Worm (Caenorhabditis elegans) whole organism, L4 larva: ENCODE measurements around the gene bath-7.
A peak's percentile ranks its signal among the peaks of the same experiment; 100 is the strongest.

Experiments used
- F10B5.3 ChIP-seq: sonication (generic microtip); optimal IDR thresholded peaks from 2 replicates; lab custom pipeline; 2016; ENCODE audit warnings: mild to moderate bottlenecking, missing genetic modification characterization, missing compliant biosample characterization
- F26F4.8 ChIP-seq: fragments of 200-800 bp; sonication (Bioruptor generic); conservative IDR thresholded peaks from 2 replicates; pipeline ENCODE4 v1.3.6; 2022; ENCODE audit warnings: missing genetic modification characterization, missing compliant biosample characterization
- Y48G9A.11 ChIP-seq: fragments of 200-800 bp; sonication (Bioruptor generic); IDR thresholded peaks from 2 replicates; pipeline ENCODE4 v1.3.6; 2022; ENCODE audit warnings: missing genetic modification reagents, missing genetic modification characterization, missing compliant biosample characterization
- Y5F2A.4 ChIP-seq: fragments of 200-800 bp; sonication (Bioruptor generic); optimal IDR thresholded peaks from 2 replicates; lab custom pipeline; 2018; ENCODE audit warnings: mild to moderate bottlenecking, missing genetic modification characterization, missing compliant biosample characterization
- ZK337.2 ChIP-seq: fragments of 200-800 bp; sonication (Bioruptor generic); IDR thresholded peaks from 2 replicates; pipeline ENCODE4 v1.3.6; 2022; ENCODE audit warnings: missing genetic modification reagents, missing genetic modification characterization, missing compliant biosample characterization
- aha-1 ChIP-seq: fragments of 150-350 bp; peaks from one replicate; lab custom pipeline; 2014; ENCODE audit warnings: missing biosample characterization, missing genetic modification characterization
- ceh-32 ChIP-seq: sonication (generic microtip); optimal IDR thresholded peaks from 2 replicates; lab custom pipeline; 2016; ENCODE audit warnings: mild to moderate bottlenecking, missing genetic modification characterization, missing compliant biosample characterization; ENCODE audit not compliant: poor library complexity
- ceh-44 ChIP-seq: fragments of 200-800 bp; sonication (Bioruptor generic); IDR thresholded peaks from 2 replicates; pipeline ENCODE4 v1.3.6; 2022; ENCODE audit warnings: missing genetic modification reagents, missing genetic modification characterization, missing compliant biosample characterization
- daf-12 ChIP-seq: fragments of 150-350 bp; optimal IDR thresholded peaks from 2 replicates; lab custom pipeline; 2014; ENCODE audit warnings: missing biosample characterization, missing genetic modification reagents, missing genetic modification characterization
- daf-16 ChIP-seq, 3 experiments: sonication (generic microtip); optimal IDR thresholded peaks; 2 replicates each; lab custom pipeline; 2016 to 2017; ENCODE audit warnings: missing genetic modification characterization in 3 of 3, missing genetic modification reagents in 3 of 3, mild to moderate bottlenecking in 2 of 3, missing compliant biosample characterization in 2 of 3, missing biosample characterization in 1 of 3, moderate library complexity in 1 of 3
- dmd-8 ChIP-seq: fragments of 200-800 bp; sonication (Bioruptor generic); IDR thresholded peaks from 2 replicates; pipeline ENCODE4 v1.3.6; 2022; ENCODE audit warnings: missing genetic modification characterization, missing compliant biosample characterization
- duxl-1 ChIP-seq: sonication (generic microtip); optimal IDR thresholded peaks from 2 replicates; lab custom pipeline; 2016; ENCODE audit warnings: mild to moderate bottlenecking, missing genetic modification characterization, moderate library complexity, missing compliant biosample characterization; ENCODE audit not compliant: poor library complexity
- hlh-30 ChIP-seq: sonication (generic microtip); optimal IDR thresholded peaks from 2 replicates; lab custom pipeline; 2017; ENCODE audit warnings: antibody characterized with exemption, mild to moderate bottlenecking, missing genetic modification characterization, missing compliant biosample characterization; ENCODE audit not compliant: insufficient read depth
- hmg-1.1 ChIP-seq: fragments of 200-800 bp; sonication (Bioruptor generic); IDR thresholded peaks from 2 replicates; pipeline ENCODE4 v1.3.6; 2022; ENCODE audit warnings: missing genetic modification reagents, missing genetic modification characterization, missing compliant biosample characterization
- jun-1 ChIP-seq: fragments of 150-350 bp; optimal IDR thresholded peaks from 2 replicates; lab custom pipeline; 2014; ENCODE audit warnings: missing biosample characterization, missing genetic modification reagents, missing genetic modification characterization
- lim-7 ChIP-seq: fragments of 200-800 bp; sonication (Bioruptor generic); IDR thresholded peaks from 2 replicates; pipeline ENCODE4 v1.3.6; 2022; ENCODE audit warnings: missing genetic modification characterization, missing compliant biosample characterization
- lin-1 ChIP-seq: fragments of 200-800 bp; sonication (Bioruptor generic); IDR thresholded peaks from 2 replicates; pipeline ENCODE4 v1.3.6; 2022; ENCODE audit warnings: missing genetic modification reagents, missing genetic modification characterization, missing compliant biosample characterization
- lin-15B ChIP-seq: fragments of 150-350 bp; sonication (generic microtip); optimal IDR thresholded peaks from 3 replicates; lab custom pipeline; 2014; ENCODE audit warnings: missing biosample characterization, missing genetic modification characterization
- lin-29 ChIP-seq: fragments of 200-800 bp; sonication (Bioruptor generic); IDR thresholded peaks from 2 replicates; pipeline ENCODE4 v1.3.6; 2022; ENCODE audit warnings: missing genetic modification reagents, missing genetic modification characterization, missing compliant biosample characterization
- lin-38 ChIP-seq: fragments of 200-800 bp; sonication (Bioruptor generic); IDR thresholded peaks from 2 replicates; pipeline ENCODE4 v1.3.6; 2022; ENCODE audit warnings: missing genetic modification reagents, missing genetic modification characterization, missing compliant biosample characterization
- lir-3 ChIP-seq: sonication (generic microtip); optimal IDR thresholded peaks from 2 replicates; lab custom pipeline; 2016; ENCODE audit warnings: mild to moderate bottlenecking, missing genetic modification characterization, missing compliant biosample characterization
- madf-9 ChIP-seq: fragments of 200-800 bp; sonication (Bioruptor generic); conservative IDR thresholded peaks from 2 replicates; pipeline ENCODE4 v1.3.6; 2022; ENCODE audit warnings: missing genetic modification reagents, missing genetic modification characterization, missing compliant biosample characterization
- mdt-29 ChIP-seq: fragments of 200-800 bp; sonication (Bioruptor generic); IDR thresholded peaks from 2 replicates; pipeline ENCODE4 v1.3.6; 2022; ENCODE audit warnings: missing genetic modification reagents, missing genetic modification characterization, missing compliant biosample characterization
- mxl-2 ChIP-seq: fragments of 200-800 bp; sonication (Bioruptor generic); conservative IDR thresholded peaks from 2 replicates; pipeline ENCODE4 v1.3.6; 2022; ENCODE audit warnings: missing genetic modification reagents, missing genetic modification characterization, missing compliant biosample characterization
- nhr-102 ChIP-seq: sonication (generic microtip); optimal IDR thresholded peaks from 2 replicates; lab custom pipeline; 2016; ENCODE audit warnings: mild to moderate bottlenecking, missing genetic modification characterization, moderate library complexity, missing compliant biosample characterization
- nhr-11 ChIP-seq: fragments of 150-350 bp; optimal IDR thresholded peaks from 2 replicates; lab custom pipeline; 2014; ENCODE audit warnings: missing biosample characterization, missing genetic modification characterization
- nhr-111 ChIP-seq: fragments of 200-800 bp; sonication (Bioruptor generic); optimal IDR thresholded peaks from 2 replicates; lab custom pipeline; 2018; ENCODE audit warnings: mild to moderate bottlenecking, missing genetic modification characterization, missing compliant biosample characterization
- nhr-77 ChIP-seq: fragments of 150-350 bp; optimal IDR thresholded peaks from 2 replicates; lab custom pipeline; 2014; ENCODE audit warnings: missing biosample characterization, missing genetic modification characterization
- pqm-1 ChIP-seq: sonication (generic microtip); optimal IDR thresholded peaks from 2 replicates; lab custom pipeline; 2017; ENCODE audit warnings: missing biosample characterization, missing genetic modification characterization
- skn-1 ChIP-seq: fragments of 150-350 bp; optimal IDR thresholded peaks from 2 replicates; lab custom pipeline; 2014; ENCODE audit warnings: missing biosample characterization, missing genetic modification characterization
- spr-1 ChIP-seq: sonication (generic microtip); optimal IDR thresholded peaks from 2 replicates; lab custom pipeline; 2016; ENCODE audit warnings: mild to moderate bottlenecking, missing genetic modification characterization, missing compliant biosample characterization
- spr-3 ChIP-seq: fragments of 200-800 bp; sonication (Bioruptor generic); optimal IDR thresholded peaks from 2 replicates; lab custom pipeline; 2018; ENCODE audit warnings: mild to moderate bottlenecking, missing genetic modification characterization, missing compliant biosample characterization
- unc-39 ChIP-seq: sonication (generic microtip); optimal IDR thresholded peaks from 2 replicates; lab custom pipeline; 2017; ENCODE audit warnings: missing biosample characterization, missing genetic modification characterization
- zfp-3 ChIP-seq: fragments of 200-800 bp; sonication (Bioruptor generic); conservative IDR thresholded peaks from 2 replicates; pipeline ENCODE4 v1.3.6; 2022; ENCODE audit warnings: missing genetic modification reagents, missing genetic modification characterization, missing compliant biosample characterization
- zip-11 ChIP-seq: fragments of 200-800 bp; sonication (Bioruptor generic); IDR thresholded peaks from 2 replicates; pipeline ENCODE4 v1.3.6; 2022; ENCODE audit warnings: missing genetic modification characterization, missing compliant biosample characterization
- zip-2 ChIP-seq: fragments of 150-350 bp; optimal IDR thresholded peaks from 2 replicates; lab custom pipeline; 2014; ENCODE audit warnings: missing biosample characterization, missing genetic modification characterization

bath-7 gene

DNA sequence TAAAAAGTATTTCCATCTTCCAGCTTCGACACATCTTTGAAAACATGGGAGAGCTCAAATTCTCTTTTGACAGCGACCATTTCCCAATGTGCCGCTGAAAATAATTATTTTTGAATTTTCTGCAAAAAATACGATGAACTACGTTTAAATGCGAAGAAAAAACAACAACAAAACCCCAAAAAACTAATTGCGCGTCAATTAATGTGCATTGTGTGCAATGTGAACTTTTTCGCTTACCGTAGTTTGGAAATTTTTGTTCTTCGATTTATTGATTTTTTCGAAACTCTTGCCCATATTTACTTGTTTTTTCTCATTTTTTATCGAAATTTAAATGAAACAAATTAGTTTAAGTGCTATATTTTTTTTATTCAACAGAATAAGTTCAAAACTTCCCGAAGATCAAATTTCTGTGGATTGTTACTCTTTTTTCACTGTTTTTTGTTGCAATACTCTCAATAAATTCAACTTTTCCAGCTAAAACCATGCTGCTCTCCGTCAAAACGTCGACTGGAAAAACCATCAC is 1.8 kb upstream of the bath-7 start, which contains the start of the genes bath-2 and F52C6.4:
TSS of gene bath-2 (minus strand) at position 101 of the 523 bp plus-strand sequence.
TSS of gene F52C6.4 (plus strand) at position 473 of the 523 bp plus-strand sequence.
- no peak for TF ChIP-seq hmg-1.1 (GFP tag; lab: Robert Waterston, UW)
- TF ChIP-seq aha-1 (tag; lab: Kevin White, UChicago): peak; percentile 5

DNA sequence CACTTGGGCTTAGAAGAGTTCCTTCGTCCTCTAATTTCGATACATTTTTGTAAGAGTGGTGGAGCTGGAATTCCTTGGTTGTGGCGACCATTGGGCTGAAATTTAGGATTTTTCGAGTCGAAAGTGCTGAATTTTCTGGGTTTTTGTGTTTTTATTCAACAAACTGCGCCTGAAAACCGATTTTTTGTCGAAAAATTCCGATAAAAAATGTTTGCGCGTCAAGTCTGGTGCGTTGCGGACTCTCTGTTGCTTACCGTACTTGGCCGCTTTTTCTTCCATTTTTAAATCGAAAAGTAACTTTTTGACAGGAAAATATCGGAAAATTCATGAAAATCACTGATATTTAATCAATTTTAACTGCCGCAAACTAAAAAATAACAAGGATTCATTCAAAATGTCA is 3.1 kb downstream of the bath-7 start, which contains the start of gene bath-4:
TSS of gene bath-4 (minus strand) at position 101 of the 400 bp plus-strand sequence.
- TF ChIP-seq ZK337.2: no peak
- TF ChIP-seq hlh-30 (tag; lab: Kevin White, UChicago): no peak
- TF ChIP-seq spr-3 (GFP tag; lab: Kevin White, UChicago): no peak
- no peak for TF ChIP-seq spr-1
- TF ChIP-seq lim-7: no peak
- TF ChIP-seq duxl-1 (tag; lab: Kevin White, UChicago): no peak
- no peak for TF ChIP-seq zip-2
- no peak for TF ChIP-seq lin-38 (GFP tag; lab: Robert Waterston, UW)
- TF ChIP-seq lin-29 (GFP tag; lab: Robert Waterston, UW): no peak
- TF ChIP-seq Y48G9A.11 (GFP tag; lab: Robert Waterston, UW): no peak
- no peak for TF ChIP-seq mdt-29 (GFP tag; lab: Robert Waterston, UW)
- no peak for TF ChIP-seq madf-9 (GFP tag; lab: Robert Waterston, UW)
- no peak for TF ChIP-seq jun-1
- no peak for TF ChIP-seq zip-11 (GFP tag; lab: Robert Waterston, UW)
- no peak for TF ChIP-seq nhr-102 (tag; lab: Kevin White, UChicago)

DNA sequence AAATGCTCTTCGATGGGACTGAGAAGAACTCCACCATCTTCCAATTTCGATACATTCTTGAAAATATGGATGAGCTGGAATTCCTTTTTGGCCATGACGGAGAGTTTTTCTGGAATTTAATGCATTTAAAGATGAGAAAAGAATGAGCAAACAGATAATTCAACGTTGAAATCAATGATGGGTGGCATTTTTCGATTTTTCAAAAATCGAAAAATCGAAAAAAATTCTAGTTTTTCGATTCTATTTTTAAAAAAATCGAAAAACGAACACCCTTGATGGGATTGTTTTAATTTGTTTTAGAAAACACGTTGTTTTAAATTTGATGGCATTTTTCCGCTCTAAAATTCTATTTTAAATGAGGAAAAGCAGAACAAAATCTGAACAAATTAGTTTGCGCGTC is 8.2 kb downstream of the bath-7 start, which contains the start of gene math-31:
TSS of gene math-31 (minus strand) at position 101 of the 400 bp plus-strand sequence.
- no peak for TF ChIP-seq nhr-111 (GFP tag; lab: Kevin White, UChicago)
- TF ChIP-seq, all 104 proteins: peak for 0

DNA sequence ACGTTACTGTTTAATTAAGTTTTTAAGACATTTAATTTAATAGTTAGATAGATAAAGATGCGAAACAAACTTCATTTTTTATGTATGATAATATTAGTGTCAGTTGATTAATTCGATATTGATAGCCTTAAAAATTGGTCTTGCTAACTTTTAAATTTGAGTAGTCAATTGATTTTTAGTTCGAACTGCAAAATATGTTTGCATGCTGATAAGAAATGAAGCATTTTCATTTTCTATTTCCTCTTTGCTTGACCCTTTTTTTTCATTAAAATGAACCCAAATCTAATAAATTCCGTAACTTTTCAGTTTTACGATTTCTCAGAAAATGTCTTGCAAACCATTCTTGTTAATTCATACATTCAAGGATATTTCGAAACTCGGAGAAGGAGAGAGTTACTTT is 15.8 kb downstream of the bath-7 start, which contains the start of gene math-22:
TSS of gene math-22 (plus strand) at position 301 of the 400 bp plus-strand sequence.
- TF ChIP-seq lir-3 (no peak), pqm-1 (peak; percentile 19)

DNA sequence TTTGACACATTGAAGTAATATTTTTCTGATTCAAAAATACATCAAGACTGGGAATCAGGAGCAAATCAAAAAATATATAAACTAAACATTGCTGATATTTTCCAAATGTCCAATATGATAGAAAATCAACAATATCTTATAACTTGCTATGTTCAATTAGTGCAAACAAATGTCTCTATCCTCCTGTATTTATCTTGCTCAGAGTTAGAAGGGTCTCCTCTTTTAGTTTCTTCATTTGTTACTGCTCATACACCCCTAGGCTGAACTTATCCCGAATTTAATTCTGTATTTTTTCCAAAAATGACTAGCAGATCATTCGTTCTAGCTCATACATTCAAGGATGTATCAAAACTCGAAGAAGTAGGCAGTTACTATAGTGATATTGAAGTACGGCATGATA is 18.9 kb downstream of the bath-7 start, which contains the start of gene math-23:
TSS of gene math-23 (plus strand) at position 301 of the 400 bp plus-strand sequence.
- TF ChIP-seq hlh-30 (tag; lab: Kevin White, UChicago): no peak
- no peak for TF ChIP-seq ZK337.2
- no peak for TF ChIP-seq Y5F2A.4 (GFP tag; lab: Kevin White, UChicago)
- TF ChIP-seq lin-1 (GFP tag; lab: Robert Waterston, UW): no peak
- TF ChIP-seq ceh-32: no peak
- no peak for TF ChIP-seq zfp-3
- TF ChIP-seq nhr-77 (tag; lab: Kevin White, UChicago): no peak
- no peak for TF ChIP-seq unc-39 (tag; lab: Kevin White, UChicago)
- TF ChIP-seq spr-3 (GFP tag; lab: Kevin White, UChicago): no peak
- no peak for TF ChIP-seq F10B5.3 (tag; lab: Kevin White, UChicago)
- TF ChIP-seq ceh-44 (GFP tag; lab: Robert Waterston, UW): no peak

DNA sequence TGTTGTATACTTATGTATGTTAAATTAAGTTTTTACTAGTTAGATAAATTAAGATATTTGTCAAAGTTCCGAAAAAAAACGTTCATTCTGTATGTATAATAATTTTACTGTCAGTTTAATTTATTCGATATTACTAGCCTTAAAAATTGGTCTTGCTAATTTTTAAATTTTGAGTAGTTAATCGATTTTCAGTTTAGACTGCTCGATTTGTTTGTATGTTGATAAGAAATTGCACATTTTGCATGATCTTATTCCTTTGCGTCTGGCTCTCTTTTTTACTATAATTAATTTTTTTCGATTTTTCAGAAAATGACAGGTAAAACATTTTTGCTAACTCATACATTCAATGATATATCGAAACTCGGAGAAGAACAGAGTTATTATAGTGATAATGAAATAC is 21.0 kb downstream of the bath-7 start, which contains the start of gene math-24:
TSS of gene math-24 (plus strand) at position 301 of the 400 bp plus-strand sequence.
- TF ChIP-seq lin-15B (tag; lab: Kevin White, UChicago) (no peak), zfp-3 (no peak), lim-7 (no peak), daf-12 (tag; lab: Kevin White, UChicago) (no peak), F26F4.8 (GFP tag; lab: Robert Waterston, UW) (no peak), nhr-11 (tag; lab: Kevin White, UChicago) (no peak), mxl-2 (GFP tag; lab: Robert Waterston, UW) (no peak), Y5F2A.4 (GFP tag; lab: Kevin White, UChicago) (no peak), dmd-8 (GFP tag; lab: Robert Waterston, UW) (no peak), daf-16 (GFP tag; optimal IDR thresholded peaks at IDR 0.05; lab: Kevin White, UChicago) (no peak), daf-16 (tag; optimal IDR thresholded peaks at IDR 0.05; lab: Kevin White, UChicago) (no peak), aha-1 (tag; lab: Kevin White, UChicago) (no peak), skn-1 (tag; lab: Kevin White, UChicago) (no peak)
